Worm (Caenorhabditis elegans): ENCODE data around the gene scrm-8.
"Not testable (repeated sequence)": the region's sequence is repeated elsewhere in the genome, so short reads cannot be mapped to it uniquely, and the experiment has no call there.

scrm-8 gene

DNA sequence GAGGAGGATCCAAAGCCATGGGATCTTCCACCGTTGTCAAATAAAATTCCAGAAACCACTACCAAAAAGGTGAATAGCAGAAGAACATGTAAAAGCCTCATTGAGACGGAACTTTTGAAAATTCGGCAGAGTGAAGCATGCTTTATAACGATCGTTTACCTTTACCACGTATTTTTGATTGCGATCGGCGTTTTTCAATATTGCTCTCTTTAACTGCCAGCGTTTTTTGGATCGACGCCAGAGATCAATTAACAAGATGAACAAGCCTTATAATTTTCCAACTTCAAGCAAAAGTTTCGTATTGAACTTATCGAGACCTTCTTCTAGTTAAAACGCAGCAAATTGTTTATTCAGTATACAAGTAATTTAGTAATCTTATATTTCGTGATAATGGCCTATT, 25.5 kb upstream of the scrm-8 start, which contains the start of gene F49F1.10:
Gene F49F1.10, minus strand, starts transcription at position 101 of the 400 bp plus-strand sequence.
- TF ChIP-seq eor-1 (tag; optimal IDR thresholded peaks at IDR 0.05) (no peak), jun-1 (tag; optimal IDR thresholded peaks at IDR 0.05) (no peak), elt-1 (tag; optimal IDR thresholded peaks at IDR 0.05) (no peak), lin-15B (tag; optimal IDR thresholded peaks at IDR 0.05) (no peak), nhr-76 (tag; optimal IDR thresholded peaks at IDR 0.05) (no peak), nfya-1 (tag; optimal IDR thresholded peaks at IDR 0.05; ENCODE audit: insufficient read depth) (no peak)

DNA sequence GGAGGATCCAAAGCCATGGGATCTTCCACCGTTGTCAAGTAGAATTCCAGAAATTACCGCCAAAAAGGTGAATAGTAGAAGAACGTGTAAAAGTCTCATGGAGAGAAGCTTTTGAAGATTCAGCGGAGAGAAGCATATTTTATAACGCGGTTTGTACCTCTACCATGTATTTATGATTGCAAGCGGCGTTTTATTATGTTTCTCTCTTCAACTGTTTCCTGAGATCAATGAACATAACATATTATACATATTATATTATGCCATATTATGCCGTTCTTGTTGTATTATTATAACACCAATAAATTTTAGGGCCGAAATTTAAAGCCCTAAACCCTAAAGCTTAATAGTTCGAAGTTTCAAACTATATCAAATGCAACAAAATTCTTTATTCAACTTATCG, 24.2 kb upstream of the scrm-8 start, which contains the start of gene F49F1.18:
Gene F49F1.18, minus strand, starts transcription at position 101 of the 400 bp plus-strand sequence.
- no peak for TF ChIP-seq nhr-11 (tag; optimal IDR thresholded peaks at IDR 0.05)
- TF ChIP-seq nhr-77 (tag; optimal IDR thresholded peaks at IDR 0.05), result no peak
- no peak for TF ChIP-seq egl-5 (tag; optimal IDR thresholded peaks at IDR 0.05)
- no peak for TF ChIP-seq eor-1 (tag; optimal IDR thresholded peaks at IDR 0.05)
- no peak for TF ChIP-seq elt-3 (tag; optimal IDR thresholded peaks at IDR 0.05)
- no peak for TF ChIP-seq mml-1 (tag; optimal IDR thresholded peaks at IDR 0.05)

DNA sequence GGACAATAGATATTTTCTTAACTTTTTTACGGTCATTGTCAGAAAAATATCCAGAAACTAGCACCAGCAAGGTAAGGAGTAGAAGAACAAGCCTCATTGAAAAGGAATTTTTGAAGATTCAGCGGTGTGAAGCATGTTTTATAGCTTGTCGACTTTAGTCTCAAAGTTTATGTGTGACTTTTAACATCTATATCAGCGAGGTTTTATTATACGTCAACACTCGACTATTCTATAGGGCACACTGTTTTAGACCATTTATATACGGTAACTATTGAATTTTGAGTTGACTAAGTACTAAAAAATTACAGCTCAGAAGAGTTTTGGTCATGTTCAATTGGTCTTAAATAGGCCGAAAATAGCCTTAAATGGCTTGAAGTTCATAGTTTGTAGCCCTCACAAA, 23.2 kb upstream of the scrm-8 start, which contains the start of gene F49F1.11:
Gene F49F1.11, minus strand, starts transcription at position 101 of the 400 bp plus-strand sequence.
- TF ChIP-seq elt-2 (tag; optimal IDR thresholded peaks at IDR 0.05), result no peak
- TF ChIP-seq fkh-10 (GFP tag; optimal IDR thresholded peaks at IDR 0.05), result no peak
- no peak for TF ChIP-seq skn-1 (tag; optimal IDR thresholded peaks at IDR 0.05)
- TF ChIP-seq ceh-16 (tag; optimal IDR thresholded peaks at IDR 0.05), result no peak
- TF ChIP-seq sea-2 (GFP tag; optimal IDR thresholded peaks at IDR 0.05), result no peak
- TF ChIP-seq pha-4 (tag; optimal IDR thresholded peaks at IDR 0.05), result no peak
- TF ChIP-seq daf-12 (tag; optimal IDR thresholded peaks at IDR 0.05), result no peak
- no peak for TF ChIP-seq ztf-4 (tag; optimal IDR thresholded peaks at IDR 0.05)
- no peak for TF ChIP-seq mml-1 (tag; optimal IDR thresholded peaks at IDR 0.05)

DNA sequence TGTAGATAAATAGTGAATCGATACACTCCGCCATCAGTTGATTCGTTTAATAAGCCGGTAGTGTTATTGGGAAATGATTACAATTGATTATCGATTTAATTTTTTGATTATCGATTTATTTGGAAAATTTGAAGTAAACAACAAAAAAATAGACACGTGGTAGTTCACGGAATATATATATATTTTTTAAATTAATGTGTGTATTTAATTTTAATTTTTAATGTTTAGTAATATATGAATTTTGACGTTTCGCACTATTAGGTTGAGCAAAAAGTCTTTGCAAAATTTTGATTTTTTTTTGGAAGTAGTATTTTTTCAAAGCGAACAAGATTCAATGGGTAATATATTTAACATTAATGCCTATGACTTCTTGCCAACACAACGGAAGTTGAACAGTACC, 21.5 kb upstream of the scrm-8 start, which contains the start of gene F49F1.12:
Gene F49F1.12, minus strand, starts transcription at position 101 of the 400 bp plus-strand sequence.
- not testable (repeated sequence) for TF ChIP-seq nhr-23 (tag; optimal IDR thresholded peaks at IDR 0.05); unc-62 (GFP tag; optimal IDR thresholded peaks at IDR 0.05); nfya-1 (tag; optimal IDR thresholded peaks at IDR 0.05; ENCODE audit: insufficient read depth)

DNA sequence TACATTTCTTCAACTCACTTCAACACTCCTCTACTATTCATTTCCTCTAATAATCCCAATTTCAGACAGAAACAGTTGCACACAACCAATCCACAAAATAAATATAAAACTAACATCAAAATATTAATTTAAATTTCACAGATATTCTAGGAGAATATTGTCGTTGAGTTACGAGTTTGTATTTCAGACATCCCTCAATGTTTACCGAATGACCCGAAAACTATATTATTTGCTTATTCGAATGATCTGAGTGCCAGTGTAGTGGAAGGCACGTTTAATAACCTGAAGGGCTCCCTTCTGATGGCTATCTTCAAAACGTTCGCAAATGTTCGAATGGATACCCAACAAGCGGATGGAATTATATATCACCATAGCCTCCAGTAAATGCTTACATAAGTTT, 19.7 kb upstream of the scrm-8 start, which contains the start of gene R07C12.3:
Gene R07C12.3, plus strand, starts transcription at position 301 of the 400 bp plus-strand sequence.
- TF ChIP-seq nhr-43 (tag; optimal IDR thresholded peaks at IDR 0.05; ENCODE audit: poor library complexity, severe bottlenecking) (no peak), fkh-2 (tag; optimal IDR thresholded peaks at IDR 0.05) (no peak), nhr-11 (tag; optimal IDR thresholded peaks at IDR 0.05) (no peak), nhr-237 (tag; optimal IDR thresholded peaks at IDR 0.05) (no peak), nhr-25 (tag; optimal IDR thresholded peaks at IDR 0.05) (no peak), ceh-28 (tag; optimal IDR thresholded peaks at IDR 0.05) (no peak), snpc-4 (tag; optimal IDR thresholded peaks at IDR 0.05) (no peak), lin-15B (tag; optimal IDR thresholded peaks at IDR 0.05) (no peak), unc-39 (tag; optimal IDR thresholded peaks at IDR 0.05) (no peak), hmg-11 (tag; optimal IDR thresholded peaks at IDR 0.05) (no peak), unc-62 (GFP tag; optimal IDR thresholded peaks at IDR 0.05) (no peak), jun-1 (tag; optimal IDR thresholded peaks at IDR 0.05) (no peak), eor-1 (tag; optimal IDR thresholded peaks at IDR 0.05) (no peak), nhr-12 (tag; optimal IDR thresholded peaks at IDR 0.05) (no peak), nhr-67 (tag; optimal IDR thresholded peaks at IDR 0.05) (no peak), nhr-76 (tag; optimal IDR thresholded peaks at IDR 0.05) (no peak), lin-39 (tag; optimal IDR thresholded peaks at IDR 0.05) (no peak), R02D3.7 (tag; optimal IDR thresholded peaks at IDR 0.05) (no peak), mml-1 (tag; optimal IDR thresholded peaks at IDR 0.05) (no peak), zag-1 (tag; optimal IDR thresholded peaks at IDR 0.05) (no peak)

Data from whole organism, L3 larva.